Worm (Caenorhabditis elegans): Measurements from ENCODE around the gene aco-1.

Gene aco-1

DNA sequence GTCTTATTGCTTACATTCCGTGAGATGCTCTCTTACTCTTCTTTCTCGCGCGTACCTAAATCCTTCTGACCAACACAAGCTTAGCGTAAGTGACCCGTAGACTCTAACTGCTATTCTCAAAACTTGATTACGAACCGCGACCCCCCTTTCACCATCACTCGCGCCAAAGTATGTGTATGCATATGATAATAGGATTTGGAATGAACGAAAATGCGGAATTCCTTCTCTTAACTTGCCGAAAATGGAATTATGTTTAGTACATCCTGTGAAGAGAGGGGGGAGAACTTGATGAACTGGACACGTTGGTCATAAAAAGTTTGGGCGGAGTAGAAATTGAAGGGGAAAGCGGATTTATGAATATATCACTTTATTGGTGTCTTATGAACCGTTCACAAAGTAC, 47.2 kb downstream of the aco-1 start:
- TF ChIP-seq athp-1 (tag; optimal IDR thresholded peaks at IDR 0.05) (no peak), ceh-27 (GFP tag; optimal IDR thresholded peaks at IDR 0.05) (peak; percentile 26)

DNA sequence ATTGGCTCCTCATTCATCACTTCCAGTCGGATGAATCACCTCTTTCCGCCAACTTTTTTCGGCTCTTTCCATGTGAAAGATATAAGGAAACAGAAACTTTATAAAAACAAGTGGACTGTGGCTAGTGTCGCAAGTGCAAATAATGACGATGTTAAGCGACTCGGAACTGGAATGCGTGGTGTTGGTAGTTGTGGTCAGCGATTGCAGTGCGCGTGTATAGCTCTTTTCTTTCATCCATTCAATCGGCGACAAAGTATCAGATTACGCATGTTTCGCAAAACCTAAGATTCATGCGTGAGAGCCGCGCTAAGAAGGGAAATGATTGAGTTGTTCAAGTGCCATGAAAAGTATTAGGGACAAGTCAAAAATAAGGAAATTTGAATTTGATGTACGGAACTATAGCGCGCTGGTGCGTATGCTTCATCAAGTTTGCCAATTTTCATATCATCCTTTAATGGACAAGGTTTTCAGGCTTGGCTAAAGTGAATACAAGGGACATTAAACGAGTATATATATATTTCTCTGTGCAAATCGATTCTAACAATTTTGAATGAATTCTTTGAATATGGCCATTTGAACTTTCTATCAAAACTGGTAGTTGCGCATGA, 48.2 kb downstream of the aco-1 start:
- TF ChIP-seq B0019.2 (GFP tag; conservative IDR thresholded peaks at IDR 0.05): no peak
- TF ChIP-seq mes-4 (tag; optimal IDR thresholded peaks at IDR 0.05): no peak
- TF ChIP-seq nhr-27 (tag; optimal IDR thresholded peaks at IDR 0.05): no peak
- TF ChIP-seq ama-1 (optimal IDR thresholded peaks at IDR 0.05): no peak
- no peak for TF ChIP-seq ama-1 (GFP tag; optimal IDR thresholded peaks at IDR 0.05)
- TF ChIP-seq F33H1.4 (GFP tag; IDR thresholded peaks at IDR 0.05): no peak
- no peak for TF ChIP-seq egl-18 (GFP tag; IDR thresholded peaks at IDR 0.05)
- TF ChIP-seq dox-1 (GFP tag; IDR thresholded peaks at IDR 0.05): no peak
- no peak for TF ChIP-seq madf-6 (GFP tag; IDR thresholded peaks at IDR 0.05)
- TF ChIP-seq ccch-3 (GFP tag; optimal IDR thresholded peaks at IDR 0.05): no peak
- TF ChIP-seq tbp1 (GFP tag; optimal IDR thresholded peaks at IDR 0.05): no peak
- TF ChIP-seq sptf-2 (GFP tag; optimal IDR thresholded peaks at IDR 0.05): no peak

- TF ChIP-seq nhr-80 (tag; optimal IDR thresholded peaks at IDR 0.05) (peak; percentile 59), him-1 (tag; optimal IDR thresholded peaks at IDR 0.05) (no peak), F57C9.4 (tag; optimal IDR thresholded peaks at IDR 0.05) (no peak), lin-26 (GFP tag; IDR thresholded peaks at IDR 0.05) (no peak), aptf-2 (GFP tag; conservative IDR thresholded peaks at IDR 0.05) (no peak), F33H1.4 (GFP tag; IDR thresholded peaks at IDR 0.05) (no peak), Y53G8AR.9 (GFP tag; conservative IDR thresholded peaks at IDR 0.05) (no peak), cebp-2 (GFP tag; IDR thresholded peaks at IDR 0.05) (no peak), die-1 (tag; optimal IDR thresholded peaks at IDR 0.05) (no peak)
Observed at ce11 chrX:11392924-11393323, 53.2 kb downstream of the aco-1 start, which contains the start of gene prx-12. TSS of gene prx-12 (plus strand) at chrX:11393294.

Measured in whole organism, young adult.